ENCODE assay signal across 5 fruit fly cellular contexts in genomic region chr3L:19834143-19834794, dm6.
A peak's percentile ranks its signal among the peaks of the same experiment; 100 is the strongest.
TF ChIP-seq lines count a peak whose summit lies in the region.

TSS of gene trc (minus strand) at chr3L:19834304.
TSS of gene CG32221 (plus strand) at chr3L:19834670.

- no peak for TF ChIP-seq CTCF in whole organism, embryonic (GFP tag; optimal IDR thresholded peaks at IDR 0.05; lab: Kevin White, UChicago)

TF ChIP-seq in whole organism, adult, 20 proteins besides CTCF, POLR2A, EP300 and RAD21 (continues in another document):
- TF ChIP-seq CG33017 (tag; optimal IDR thresholded peaks at IDR 0.05; lab: Kevin White, UChicago), result peak; percentile 38
- TF ChIP-seq Hr96 (GFP tag; optimal IDR thresholded peaks at IDR 0.05; lab: Kevin White, UChicago), result no peak
- peak; percentile 75 for TF ChIP-seq CG7101 (tag; optimal IDR thresholded peaks at IDR 0.05; lab: Kevin White, UChicago)
- TF ChIP-seq cic (GFP tag; optimal IDR thresholded peaks at IDR 0.05; lab: Kevin White, UChicago), result no peak
- TF ChIP-seq CG14711 (tag; optimal IDR thresholded peaks at IDR 0.05; lab: Kevin White, UChicago), result peak; percentile 41
- TF ChIP-seq toe (GFP tag; optimal IDR thresholded peaks at IDR 0.05; lab: Kevin White, UChicago), result no peak
- peak; percentile 59 for TF ChIP-seq pad (GFP tag; optimal IDR thresholded peaks at IDR 0.05; lab: Kevin White, UChicago)
- TF ChIP-seq Crg-1 (GFP tag; optimal IDR thresholded peaks at IDR 0.05; lab: Kevin White, UChicago), result no peak
- TF ChIP-seq ovo (GFP tag; optimal IDR thresholded peaks at IDR 0.05; lab: Kevin White, UChicago), result peak; percentile 53
- TF ChIP-seq CG12768 (GFP tag; optimal IDR thresholded peaks at IDR 0.05; lab: Kevin White, UChicago), result no peak
- no peak for TF ChIP-seq kay (GFP tag; lab: Kevin White, UChicago; ENCODE audit: borderline replicate concordance)
- peak; percentile 63 for TF ChIP-seq Mnt (GFP tag; optimal IDR thresholded peaks at IDR 0.05; lab: Kevin White, UChicago)
- no peak for TF ChIP-seq Clk (GFP tag; optimal IDR thresholded peaks at IDR 0.05; lab: Kevin White, UChicago)
- TF ChIP-seq CG7045 (GFP tag; optimal IDR thresholded peaks at IDR 0.05; lab: Kevin White, UChicago), result no peak
- TF ChIP-seq bab1 (GFP tag; optimal IDR thresholded peaks at IDR 0.05; lab: Kevin White, UChicago), result peak; percentile 66
- TF ChIP-seq cnc (optimal IDR thresholded peaks at IDR 0.05; lab: Kevin White, UChicago), result no peak
- TF ChIP-seq tj (GFP tag; optimal IDR thresholded peaks at IDR 0.05; lab: Kevin White, UChicago), result peak; percentile 21
- TF ChIP-seq CG1620 (GFP tag; optimal IDR thresholded peaks at IDR 0.05; lab: Kevin White, UChicago), result peak; percentile 61

TF ChIP-seq in whole organism, embryonic, 481 proteins besides CTCF, POLR2A, EP300 and RAD21 (continues in another document):
- peak; percentile 45; the same call in 1 of the 3 replicates for TF ChIP-seq tgo (GFP tag; IDR thresholded peaks at IDR 0.05; lab: Robert Waterston, UW)
- no peak for TF ChIP-seq CG13624 (GFP tag; optimal IDR thresholded peaks at IDR 0.05; lab: Kevin White, UChicago)
- TF ChIP-seq CG11085 (GFP tag; IDR thresholded peaks at IDR 0.05; lab: Robert Waterston, UW), result peak; percentile 31; the same call in 1 of the 2 replicates
- TF ChIP-seq CG17912 (GFP tag; optimal IDR thresholded peaks at IDR 0.05; lab: Kevin White, UChicago), result peak; percentile 91
- no peak for TF ChIP-seq pan (optimal IDR thresholded peaks at IDR 0.05; lab: Kevin White, UChicago)
- TF ChIP-seq pan (GFP tag; optimal IDR thresholded peaks at IDR 0.05 in 1 of 2, IDR thresholded peaks at IDR 0.05 in 1 of 2), result peak in 1 of 2 experiments; percentile 7
- peak; percentile 42; the same call in 1 of the 2 replicates for TF ChIP-seq HLH3B (GFP tag; IDR thresholded peaks at IDR 0.05; lab: Robert Waterston, UW)
- peak; percentile 78 for TF ChIP-seq CG9932 (GFP tag; IDR thresholded peaks at IDR 0.05; lab: Robert Waterston, UW)
- TF ChIP-seq CG3995 (GFP tag; optimal IDR thresholded peaks at IDR 0.05; lab: Kevin White, UChicago), result peak; percentile 54
- peak; percentile 17 for TF ChIP-seq mam (GFP tag; optimal IDR thresholded peaks at IDR 0.05; lab: Kevin White, UChicago)
- TF ChIP-seq CG17802 (tag; optimal IDR thresholded peaks at IDR 0.05; lab: Kevin White, UChicago), result peak; percentile 36
- TF ChIP-seq CG7987 (GFP tag; optimal IDR thresholded peaks at IDR 0.05; lab: Kevin White, UChicago), result peak; percentile 83
- TF ChIP-seq CG7963 (GFP tag; IDR thresholded peaks at IDR 0.05; lab: Robert Waterston, UW; ENCODE audit: partially characterized antibody), result peak; percentile 63; the same call in 2 of the 3 replicates
- peak; percentile 4 for TF ChIP-seq CG9437 (GFP tag; optimal IDR thresholded peaks at IDR 0.05; lab: Kevin White, UChicago)
- peak; percentile 36; the same call in 1 of the 2 replicates for TF ChIP-seq tna (GFP tag; IDR thresholded peaks at IDR 0.05; lab: Robert Waterston, UW; ENCODE audit: partially characterized antibody)
- TF ChIP-seq D19A (tag; optimal IDR thresholded peaks at IDR 0.05; lab: Kevin White, UChicago), result no peak
- TF ChIP-seq CG1233 (GFP tag; optimal IDR thresholded peaks at IDR 0.05; lab: Kevin White, UChicago), result peak; percentile 65

TF ChIP-seq in whole organism, prepupa, 60 proteins besides CTCF, POLR2A, EP300 and RAD21:
- TF ChIP-seq esn (GFP tag; optimal IDR thresholded peaks at IDR 0.05; lab: Kevin White, UChicago) (peak; percentile 35), CG6854 (GFP tag; optimal IDR thresholded peaks at IDR 0.05; lab: Kevin White, UChicago) (no peak), CG16779 (tag; optimal IDR thresholded peaks at IDR 0.05; lab: Kevin White, UChicago) (no peak), OdsH (GFP tag; optimal IDR thresholded peaks at IDR 0.05; lab: Kevin White, UChicago) (no peak), Sox14 (GFP tag; optimal IDR thresholded peaks at IDR 0.05; lab: Kevin White, UChicago) (peak; percentile 36), CG3032 (tag; optimal IDR thresholded peaks at IDR 0.05; lab: Kevin White, UChicago) (peak; percentile 29), CG32006 (GFP tag; optimal IDR thresholded peaks at IDR 0.05; lab: Kevin White, UChicago) (no peak), CG6163 (GFP tag; IDR thresholded peaks at IDR 0.05; lab: Robert Waterston, UW) (peak; percentile 43; the same call in 2 of the 3 replicates), CG11294 (GFP tag; IDR thresholded peaks at IDR 0.05; lab: Robert Waterston, UW) (no peak), salr (GFP tag; optimal IDR thresholded peaks at IDR 0.05; lab: Kevin White, UChicago) (peak in 1 of 2 experiments; percentile 24), CG31627 (GFP tag; optimal IDR thresholded peaks at IDR 0.05; lab: Kevin White, UChicago) (peak; percentile 34)
TF ChIP-seq in whole organism, prepupa: peak in this region for 6.

TF ChIP-seq in whole organism, pupa, 21 proteins besides CTCF, POLR2A, EP300 and RAD21:
- peak; percentile 58 for TF ChIP-seq Snoo (tag; optimal IDR thresholded peaks at IDR 0.05; lab: Kevin White, UChicago)
- TF ChIP-seq CG4496 (GFP tag; IDR thresholded peaks at IDR 0.05; lab: Robert Waterston, UW), result 0 out of 3 replicates have a peak, but pooled peaks have one; percentile 41
- no peak for TF ChIP-seq CG12605 (GFP tag; IDR thresholded peaks at IDR 0.05; lab: Robert Waterston, UW)
TF ChIP-seq in whole organism, pupa: peak in this region for 2.

TF ChIP-seq in whole organism, wandering third instar larva, 38 proteins besides CTCF, POLR2A, EP300 and RAD21:
- TF ChIP-seq CG32264 (GFP tag; optimal IDR thresholded peaks at IDR 0.05; lab: Kevin White, UChicago) (no peak), Dif (GFP tag; optimal IDR thresholded peaks at IDR 0.05; lab: Kevin White, UChicago; ENCODE audit: partially characterized antibody) (no peak), Sp1 (GFP tag; optimal IDR thresholded peaks at IDR 0.05; lab: Kevin White, UChicago) (peak; percentile 70), woc (GFP tag; optimal IDR thresholded peaks at IDR 0.05; lab: Kevin White, UChicago) (no peak), pan (optimal IDR thresholded peaks at IDR 0.05; lab: Kevin White, UChicago) (no peak), ey (GFP tag; optimal IDR thresholded peaks at IDR 0.05; lab: Kevin White, UChicago) (no peak), h (GFP tag; optimal IDR thresholded peaks at IDR 0.05; lab: Kevin White, UChicago) (no peak), GATAd (GFP tag; optimal IDR thresholded peaks at IDR 0.05; lab: Kevin White, UChicago) (no peak), foxo (GFP tag; optimal IDR thresholded peaks at IDR 0.05; lab: Kevin White, UChicago) (no peak), Hr83 (GFP tag; optimal IDR thresholded peaks at IDR 0.05; lab: Kevin White, UChicago; ENCODE audit: poor library complexity, severe bottlenecking) (peak; percentile 74), Dfd (GFP tag; optimal IDR thresholded peaks at IDR 0.05; lab: Kevin White, UChicago) (no peak), rgr (GFP tag; optimal IDR thresholded peaks at IDR 0.05; lab: Kevin White, UChicago) (no peak), psq (GFP tag; optimal IDR thresholded peaks at IDR 0.05; lab: Kevin White, UChicago) (peak; percentile 6), dmrt93B (GFP tag; optimal IDR thresholded peaks at IDR 0.05; lab: Kevin White, UChicago) (no peak), Myc (optimal IDR thresholded peaks at IDR 0.05; lab: Kevin White, UChicago) (peak; percentile 95), N (GFP tag; optimal IDR thresholded peaks at IDR 0.05; lab: Kevin White, UChicago) (no peak), Rel (GFP tag; optimal IDR thresholded peaks at IDR 0.05; lab: Kevin White, UChicago) (no peak), Rel (tag; optimal IDR thresholded peaks at IDR 0.05; lab: Kevin White, UChicago) (peak; percentile 9), sage (GFP tag; optimal IDR thresholded peaks at IDR 0.05; lab: Kevin White, UChicago) (no peak), usp (GFP tag; optimal IDR thresholded peaks at IDR 0.05; lab: Kevin White, UChicago) (no peak), dl (GFP tag; optimal IDR thresholded peaks at IDR 0.05; lab: Kevin White, UChicago; ENCODE audit: insufficient read depth in 1 of 2, partially characterized antibody in 2 of 2) (no peak), Jra (GFP tag; optimal IDR thresholded peaks at IDR 0.05; lab: Kevin White, UChicago) (no peak), sv (GFP tag; optimal IDR thresholded peaks at IDR 0.05; lab: Kevin White, UChicago) (no peak), OdsH (GFP tag; optimal IDR thresholded peaks at IDR 0.05; lab: Kevin White, UChicago) (peak; percentile 9), Hr78 (GFP tag; optimal IDR thresholded peaks at IDR 0.05; lab: Kevin White, UChicago) (no peak), lola (GFP tag; optimal IDR thresholded peaks at IDR 0.05; lab: Kevin White, UChicago) (no peak), br (GFP tag; optimal IDR thresholded peaks at IDR 0.05; lab: Kevin White, UChicago) (no peak), tai (GFP tag; optimal IDR thresholded peaks at IDR 0.05; lab: Kevin White, UChicago) (no peak), CG9705 (GFP tag; optimal IDR thresholded peaks at IDR 0.05; lab: Kevin White, UChicago) (peak; percentile 66), Abd-B (GFP tag; optimal IDR thresholded peaks at IDR 0.05; lab: Kevin White, UChicago) (no peak), Mio (GFP tag; optimal IDR thresholded peaks at IDR 0.05; lab: Kevin White, UChicago) (no peak), Hnf4 (GFP tag; optimal IDR thresholded peaks at IDR 0.05; lab: Kevin White, UChicago) (no peak), fru (GFP tag; optimal IDR thresholded peaks at IDR 0.05; lab: Kevin White, UChicago) (no peak), CrebA (GFP tag; optimal IDR thresholded peaks at IDR 0.05; lab: Kevin White, UChicago; ENCODE audit: borderline replicate concordance) (no peak)
